Fruit fly (Drosophila melanogaster) whole organism, embryonic: Measurements from ENCODE around the gene CG4770.

Experiments
- Bgb ChIP-seq: fragments of 200-800 bp; sonication (Bioruptor generic); IDR thresholded peaks from 2 replicates; pipeline ENCODE4 v1.3.6; 2022; ENCODE audit warnings: missing biosample characterization, missing genetic modification characterization; ENCODE audit not compliant: partially characterized antibody
- CG12744 ChIP-seq: fragments of 200-800 bp; sonication (Bioruptor generic); optimal IDR thresholded peaks from 2 replicates; lab custom pipeline; 2016; ENCODE audit warnings: missing biosample characterization, missing genetic modification characterization
- CG14014 ChIP-seq: fragments of 200-800 bp; sonication (Bioruptor generic); IDR thresholded peaks from 2 replicates; pipeline ENCODE4 v1.3.6; 2022; ENCODE audit warnings: missing biosample characterization, missing genetic modification characterization
- CG14050 ChIP-seq: fragments of 200-800 bp; sonication (Bioruptor generic); IDR thresholded peaks from 3 replicates; pipeline ENCODE4 v1.3.6; 2022; ENCODE audit warnings: missing biosample characterization, missing genetic modification characterization
- CG1529 ChIP-seq: fragments of 200-800 bp; sonication (Bioruptor generic); optimal IDR thresholded peaks from 3 replicates; lab custom pipeline; 2018; ENCODE audit warnings: missing biosample characterization, missing genetic modification characterization
- CG15514 ChIP-seq: fragments of 200-800 bp; sonication (Bioruptor generic); optimal IDR thresholded peaks from 3 replicates; lab custom pipeline; 2017; ENCODE audit warnings: missing biosample characterization, missing genetic modification characterization, mild to moderate bottlenecking, moderate library complexity, missing genetic modification reagents
- CG17361 ChIP-seq: fragments of 200-800 bp; sonication (Bioruptor generic); IDR thresholded peaks from 3 replicates; pipeline ENCODE4 v1.3.6; 2022; ENCODE audit warnings: missing biosample characterization, missing genetic modification characterization
- CG17385 ChIP-seq: fragments of 200-800 bp; sonication (Bioruptor generic); optimal IDR thresholded peaks from 3 replicates; lab custom pipeline; 2018; ENCODE audit warnings: missing biosample characterization, mild to moderate bottlenecking, missing genetic modification characterization
- CG2120 ChIP-seq: fragments of 200-800 bp; sonication (Bioruptor generic); optimal IDR thresholded peaks from 3 replicates; lab custom pipeline; 2016; ENCODE audit warnings: missing biosample characterization, missing genetic modification characterization
- CG3163 ChIP-seq: fragments of 200-800 bp; sonication (Bioruptor generic); optimal IDR thresholded peaks from 3 replicates; lab custom pipeline; 2016; ENCODE audit warnings: missing biosample characterization, missing genetic modification characterization
- CG3281 ChIP-seq: fragments of 200-800 bp; sonication (Bioruptor generic); optimal IDR thresholded peaks from 3 replicates; lab custom pipeline; 2017; ENCODE audit warnings: missing biosample characterization, mild to moderate bottlenecking, missing genetic modification characterization
- CG3407 ChIP-seq: fragments of 200-800 bp; sonication (Bioruptor generic); optimal IDR thresholded peaks from 2 replicates; lab custom pipeline; 2018; ENCODE audit warnings: missing biosample characterization, mild to moderate bottlenecking, missing genetic modification characterization
- CG4707 ChIP-seq: fragments of 200-800 bp; sonication (Bioruptor generic); optimal IDR thresholded peaks from 2 replicates; lab custom pipeline; 2018; ENCODE audit warnings: missing biosample characterization, mild to moderate bottlenecking, missing genetic modification characterization, moderate library complexity
- CG7987 ChIP-seq: fragments of 200-800 bp; sonication (Bioruptor generic); optimal IDR thresholded peaks from 2 replicates; lab custom pipeline; 2018; ENCODE audit warnings: missing biosample characterization, mild to moderate bottlenecking, missing genetic modification characterization, moderate library complexity
- CG9817 ChIP-seq: fragments of 200-800 bp; sonication (Bioruptor generic); optimal IDR thresholded peaks from 2 replicates; lab custom pipeline; 2018; ENCODE audit warnings: missing biosample characterization, mild to moderate bottlenecking, missing genetic modification characterization, moderate library complexity
- CrebB ChIP-seq: fragments of 200-800 bp; sonication (Bioruptor generic); optimal IDR thresholded peaks from 3 replicates; lab custom pipeline; 2018; ENCODE audit warnings: missing biosample characterization, mild to moderate bottlenecking, missing genetic modification characterization
- Dbx ChIP-seq: fragments of 200-800 bp; sonication (Bioruptor generic); IDR thresholded peaks from 3 replicates; pipeline ENCODE4 v1.3.6; 2022; ENCODE audit warnings: missing biosample characterization, missing genetic modification characterization
- Dip2 ChIP-seq: fragments of 200-800 bp; sonication (Bioruptor generic); IDR thresholded peaks from 2 replicates; pipeline ENCODE4 v1.3.6; 2022; ENCODE audit warnings: missing biosample characterization, missing genetic modification characterization
- Drgx ChIP-seq: fragments of 200-800 bp; sonication (Bioruptor generic); IDR thresholded peaks from 2 replicates; pipeline ENCODE4 v1.3.6; 2022; ENCODE audit warnings: missing biosample characterization, missing genetic modification characterization
- HHEX ChIP-seq: fragments of 200-800 bp; sonication (Bioruptor generic); optimal IDR thresholded peaks from 3 replicates; lab custom pipeline; 2017; ENCODE audit warnings: missing biosample characterization, mild to moderate bottlenecking, missing genetic modification characterization, missing genetic modification reagents
- HLHmδ ChIP-seq: fragments of 200-800 bp; sonication (Bioruptor generic); optimal IDR thresholded peaks from 2 replicates; lab custom pipeline; 2018; ENCODE audit warnings: missing biosample characterization, mild to moderate bottlenecking, missing genetic modification characterization, moderate library complexity
- Hr3 ChIP-seq: fragments of 200-800 bp; sonication (Bioruptor generic); optimal IDR thresholded peaks from 3 replicates; lab custom pipeline; 2016; ENCODE audit warnings: missing biosample characterization, missing genetic modification characterization
- Jarid2 ChIP-seq: fragments of 200-800 bp; sonication (Bioruptor generic); optimal IDR thresholded peaks from 3 replicates; lab custom pipeline; 2017; ENCODE audit warnings: mild to moderate bottlenecking, missing biosample characterization, missing genetic modification reagents, missing genetic modification characterization
- Mad ChIP-seq: fragments of 200-800 bp; sonication (Bioruptor generic); optimal IDR thresholded peaks from 2 replicates; lab custom pipeline; 2016; ENCODE audit warnings: missing biosample characterization, missing genetic modification characterization
- NFAT ChIP-seq: fragments of 200-800 bp; sonication (Bioruptor generic); IDR thresholded peaks from 2 replicates; pipeline ENCODE4 v1.3.6; 2022; ENCODE audit warnings: missing biosample characterization, missing genetic modification characterization
- Nf-YA ChIP-seq: fragments of 200-800 bp; sonication (Bioruptor generic); IDR thresholded peaks from 2 replicates; pipeline ENCODE4 v1.3.6; 2022; ENCODE audit warnings: missing biosample characterization, missing genetic modification characterization
- Opbp ChIP-seq: fragments of 200-800 bp; sonication (Bioruptor generic); IDR thresholded peaks from 3 replicates; pipeline ENCODE4 v1.3.6; 2022; ENCODE audit warnings: missing biosample characterization, missing genetic modification characterization; ENCODE audit not compliant: partially characterized antibody
- Pdp1 ChIP-seq, 2 experiments: fragments of 200-800 bp; sonication (Bioruptor generic); optimal IDR thresholded peaks; 3 replicates each; lab custom pipeline; 2016; ENCODE audit warnings: missing biosample characterization in 2 of 2, missing genetic modification characterization in 2 of 2, mild to moderate bottlenecking in 1 of 2, moderate library complexity in 1 of 2
- Sry-β ChIP-seq: fragments of 200-800 bp; sonication (Bioruptor generic); optimal IDR thresholded peaks from 2 replicates; lab custom pipeline; 2018; ENCODE audit warnings: missing biosample characterization, mild to moderate bottlenecking, missing genetic modification characterization, moderate library complexity
- Xrp1 ChIP-seq: fragments of 200-800 bp; sonication (Bioruptor generic); IDR thresholded peaks from 2 replicates; pipeline ENCODE4 v1.3.6; 2022; ENCODE audit warnings: missing biosample characterization, missing genetic modification characterization
- YL-1 ChIP-seq: fragments of 200-800 bp; sonication (Bioruptor generic); optimal IDR thresholded peaks from 3 replicates; lab custom pipeline; 2017; ENCODE audit warnings: missing biosample characterization, mild to moderate bottlenecking, missing genetic modification characterization
- cad ChIP-seq: fragments of >200 bp; optimal IDR thresholded peaks from 2 replicates; lab custom pipeline; 2017; ENCODE audit warnings: missing biosample characterization, missing genetic modification characterization
- dmrt11E ChIP-seq: fragments of 200-800 bp; sonication (Bioruptor generic); optimal IDR thresholded peaks from 3 replicates; lab custom pipeline; 2018; ENCODE audit warnings: missing biosample characterization, mild to moderate bottlenecking, missing genetic modification characterization, moderate library complexity
- ems ChIP-seq: fragments of 200-800 bp; sonication (Bioruptor generic); optimal IDR thresholded peaks from 3 replicates; lab custom pipeline; 2016; ENCODE audit warnings: missing biosample characterization, missing genetic modification characterization
- fu2 ChIP-seq: fragments of 200-800 bp; sonication (Bioruptor generic); optimal IDR thresholded peaks from 2 replicates; lab custom pipeline; 2016; ENCODE audit warnings: missing biosample characterization, missing genetic modification characterization
- gce ChIP-seq: fragments of 200-800 bp; sonication (Bioruptor generic); IDR thresholded peaks from 3 replicates; pipeline ENCODE4 v1.3.6; 2022; ENCODE audit warnings: missing biosample characterization, missing genetic modification characterization
- hkb ChIP-seq, 2 experiments: fragments of 200-800 bp in 1 of 2; fragments of >200 bp in 1 of 2; sonication (Bioruptor generic) in 1 of 2; IDR thresholded peaks in 1 of 2; optimal IDR thresholded peaks in 1 of 2; 2 replicates each; pipeline versions ENCODE4 v1.3.6 to Lab custom; 2017 to 2022; ENCODE audit warnings: missing biosample characterization in 1 of 2, missing genetic modification characterization in 1 of 2
- lmd ChIP-seq: fragments of 200-800 bp; sonication (Bioruptor generic); IDR thresholded peaks from 2 replicates; pipeline ENCODE4 v1.3.6; 2022; ENCODE audit warnings: missing biosample characterization, missing genetic modification characterization
- maf-S ChIP-seq: fragments of 200-800 bp; sonication (Bioruptor generic); optimal IDR thresholded peaks from 2 replicates; lab custom pipeline; 2016; ENCODE audit warnings: missing biosample characterization, missing genetic modification characterization
- mld ChIP-seq: fragments of 200-800 bp; sonication (Bioruptor generic); IDR thresholded peaks from 3 replicates; pipeline ENCODE4 v1.3.6; 2022; ENCODE audit warnings: missing biosample characterization, missing genetic modification characterization; ENCODE audit not compliant: partially characterized antibody
- nau ChIP-seq: fragments of 200-800 bp; sonication (Bioruptor generic); optimal IDR thresholded peaks from 3 replicates; lab custom pipeline; 2017; ENCODE audit warnings: missing biosample characterization, mild to moderate bottlenecking, missing genetic modification characterization, missing genetic modification reagents
- org-1 ChIP-seq: fragments of 200-800 bp; sonication (Bioruptor generic); optimal IDR thresholded peaks from 2 replicates; lab custom pipeline; 2017; ENCODE audit warnings: missing biosample characterization, missing genetic modification characterization
- pum ChIP-seq: fragments of 200-800 bp; sonication (Bioruptor generic); optimal IDR thresholded peaks from 2 replicates; lab custom pipeline; 2016; ENCODE audit warnings: missing biosample characterization, missing genetic modification characterization
- sc ChIP-seq, 3 experiments: fragments of >200 bp in 2 of 3; fragments of 200-800 bp in 1 of 3; sonication (Bioruptor generic) in 1 of 3; optimal IDR thresholded peaks; 2 replicates in 2 of 3; 3 replicates in 1 of 3; lab custom pipeline; 2017; ENCODE audit warnings: mild to moderate bottlenecking in 1 of 3, missing biosample characterization in 1 of 3, missing genetic modification characterization in 1 of 3, missing genetic modification reagents in 1 of 3
- sisA ChIP-seq: fragments of 200-800 bp; sonication (Bioruptor generic); IDR thresholded peaks from 2 replicates; pipeline ENCODE4 v1.3.6; 2022; ENCODE audit warnings: missing biosample characterization, missing genetic modification characterization
- stwl ChIP-seq: fragments of 200-800 bp; sonication (Bioruptor generic); optimal IDR thresholded peaks from 3 replicates; lab custom pipeline; 2018; ENCODE audit warnings: missing biosample characterization, mild to moderate bottlenecking, missing genetic modification characterization, moderate library complexity
- vvl ChIP-seq: fragments of 200-800 bp; sonication (Bioruptor generic); IDR thresholded peaks from 2 replicates; pipeline ENCODE4 v1.3.6; 2022; ENCODE audit warnings: missing biosample characterization, missing genetic modification characterization

The CG4770 gene

dm6 chr3R:19877427-19878076 is 40.8 kb upstream of the CG4770 start, which contains the start of the genes CG17186 and Arc42 (continued):
- TF ChIP-seq hkb (optimal IDR thresholded peaks at IDR 0.05; lab: Kevin White, UChicago) (no peak), hkb (GFP tag; IDR thresholded peaks at IDR 0.05; lab: Robert Waterston, UW) (no peak), fu2 (no peak), gce (no peak), NFAT (GFP tag; lab: Robert Waterston, UW) (no peak), dmrt11E (peak; percentile 18), org-1 (GFP tag; lab: Kevin White, UChicago) (no peak), HLHmδ (no peak), CG4707 (no peak), CG3407 (GFP tag; lab: Kevin White, UChicago) (no peak), CG17361 (GFP tag; lab: Robert Waterston, UW) (peak; percentile 31; the same call in 1 of the 3 replicates), maf-S (GFP tag; lab: Kevin White, UChicago) (no peak), sc (optimal IDR thresholded peaks at IDR 0.05; lab: Kevin White, UChicago) (no peak), sc (GFP tag; optimal IDR thresholded peaks at IDR 0.05; lab: Kevin White, UChicago) (no peak), CG15514 (GFP tag; lab: Kevin White, UChicago) (peak; percentile 88), CG3163 (GFP tag; lab: Kevin White, UChicago) (no peak), Bgb (GFP tag; lab: Robert Waterston, UW) (no peak), Sry-β (GFP tag; lab: Kevin White, UChicago) (no peak), Drgx (GFP tag; lab: Robert Waterston, UW) (no peak), CG17385 (GFP tag; lab: Kevin White, UChicago) (no peak), Mad (GFP tag; lab: Kevin White, UChicago) (no peak), Xrp1 (GFP tag; lab: Robert Waterston, UW) (no peak), CG7987 (GFP tag; lab: Kevin White, UChicago) (no peak), nau (GFP tag; lab: Kevin White, UChicago) (no peak), lmd (GFP tag; lab: Robert Waterston, UW) (no peak), Nf-YA (no peak), vvl (GFP tag; lab: Robert Waterston, UW) (no peak), pum (no peak), sisA (GFP tag; lab: Robert Waterston, UW) (no peak), HHEX (no peak), stwl (tag; lab: Kevin White, UChicago) (peak; percentile 49), Dip2 (no peak), CG14050 (GFP tag; lab: Robert Waterston, UW) (no peak; the same call in 2 of the 3 replicates), Pdp1 (GFP tag; optimal IDR thresholded peaks at IDR 0.05; lab: Kevin White, UChicago) (peak in 1 of 2 experiments; percentile 72), cad (no peak), CG9817 (tag; lab: Kevin White, UChicago) (no peak), CG3281 (GFP tag; lab: Kevin White, UChicago) (no peak), YL-1 (GFP tag; lab: Kevin White, UChicago) (peak; percentile 75), CG14014 (GFP tag; lab: Robert Waterston, UW) (no peak), CrebB (tag; lab: Kevin White, UChicago) (no peak), Opbp (no peak), CG1529 (GFP tag; lab: Kevin White, UChicago) (no peak), CG2120 (GFP tag; lab: Kevin White, UChicago) (peak; percentile 46), mld (GFP tag; lab: Robert Waterston, UW) (no peak), Dbx (GFP tag; lab: Robert Waterston, UW) (no peak), ems (GFP tag; lab: Kevin White, UChicago) (no peak), Jarid2 (GFP tag; lab: Kevin White, UChicago) (no peak), Hr3 (GFP tag; lab: Kevin White, UChicago) (no peak), CG12744 (GFP tag; lab: Kevin White, UChicago) (peak; percentile 1)
